Worm (Caenorhabditis elegans) whole organism, young adult: ENCODE measurements around the gene math-7.

Experiments used
- ama-1 ChIP-seq, 3 experiments: fragments of 150-350 bp in 1 of 3; sonication (generic microtip) in 2 of 3; optimal IDR thresholded peaks; 2 replicates each; lab custom pipeline; 2014 to 2018; ENCODE audit warnings: missing biosample characterization in 2 of 3, missing genetic modification characterization in 2 of 3, missing genetic modification reagents in 2 of 3
- athp-1 ChIP-seq: sonication (generic microtip); optimal IDR thresholded peaks from 2 replicates; lab custom pipeline; 2017; ENCODE audit warnings: mild to moderate bottlenecking, missing genetic modification characterization, missing compliant biosample characterization
- egrh-3 ChIP-seq: fragments of 200-800 bp; sonication (Bioruptor generic); IDR thresholded peaks from 2 replicates; pipeline ENCODE4 v1.3.6; 2022; ENCODE audit warnings: missing genetic modification reagents, missing genetic modification characterization, missing compliant biosample characterization
- pha-4 ChIP-seq: fragments of 150-350 bp; sonication (generic microtip); optimal IDR thresholded peaks from 2 replicates; lab custom pipeline; 2014; ENCODE audit warnings: missing biosample characterization, missing genetic modification reagents, missing genetic modification characterization
- sea-2 ChIP-seq: fragments of 200-800 bp; sonication (Bioruptor generic); IDR thresholded peaks from 2 replicates; pipeline ENCODE4 v1.3.6; 2022; ENCODE audit warnings: missing genetic modification characterization, missing compliant biosample characterization
- snpc-4 ChIP-seq, 5 experiments: fragments of 150-350 bp in 1 of 5; sonication (generic microtip) in 4 of 5; optimal IDR thresholded peaks; 2 replicates each; lab custom pipeline; 2014 to 2018; ENCODE audit warnings: missing genetic modification characterization in 5 of 5, missing biosample characterization in 3 of 5, antibody characterized with exemption in 2 of 5, mild to moderate bottlenecking in 2 of 5, missing compliant biosample characterization in 2 of 5, missing genotype in 2 of 5, moderate library complexity in 2 of 5, missing genetic modification reagents in 1 of 5
- ztf-6 ChIP-seq: fragments of 200-800 bp; sonication (Bioruptor generic); IDR thresholded peaks from 2 replicates; pipeline ENCODE4 v1.3.6; 2022; ENCODE audit warnings: missing genetic modification reagents, missing genetic modification characterization, missing compliant biosample characterization

ce11 chrII:1865683-1866431 is 20.4 kb downstream of the math-7 start, which contains the start of gene math-15:
- TF ChIP-seq ama-1 (optimal IDR thresholded peaks at IDR 0.05; lab: Kevin White, UChicago) (no peak), ama-1 (GFP tag; optimal IDR thresholded peaks at IDR 0.05; lab: Kevin White, UChicago) (no peak), sea-2 (GFP tag; lab: Robert Waterston, UW) (no peak), ztf-6 (no peak), pha-4 (tag; lab: Kevin White, UChicago) (no peak), egrh-3 (GFP tag; lab: Robert Waterston, UW) (no peak), athp-1 (no peak), snpc-4 (GFP tag; optimal IDR thresholded peaks at IDR 0.05; lab: Kevin White, UChicago) (no peak), snpc-4 (tag; optimal IDR thresholded peaks at IDR 0.05; lab: Kevin White, UChicago) (no peak)
